Fruit fly (Drosophila melanogaster) whole organism, embryonic: Measurements from ENCODE around the gene CG13457.

Experiments
- Blimp-1 ChIP-seq: fragments of 200-800 bp; sonication (Bioruptor generic); optimal IDR thresholded peaks from 3 replicates; lab custom pipeline; 2018; ENCODE audit warnings: missing biosample characterization, missing genetic modification characterization, mild to moderate bottlenecking, moderate library complexity, missing genetic modification reagents
- CG12155 ChIP-seq: fragments of 200-800 bp; sonication (Bioruptor generic); optimal IDR thresholded peaks from 3 replicates; lab custom pipeline; 2016; ENCODE audit warnings: missing biosample characterization, missing genetic modification characterization
- CG15269 ChIP-seq: fragments of 200-800 bp; sonication (Bioruptor generic); optimal IDR thresholded peaks from 2 replicates; lab custom pipeline; 2018; ENCODE audit warnings: missing biosample characterization, mild to moderate bottlenecking, missing genetic modification characterization, moderate library complexity
- CG15696 ChIP-seq: fragments of 200-800 bp; sonication (Bioruptor generic); optimal IDR thresholded peaks from 2 replicates; lab custom pipeline; 2019; ENCODE audit warnings: missing biosample characterization, mild to moderate bottlenecking, missing genetic modification characterization, moderate library complexity
- CG1603 ChIP-seq: fragments of 200-800 bp; sonication (Bioruptor generic); optimal IDR thresholded peaks from 2 replicates; lab custom pipeline; 2019; ENCODE audit warnings: missing biosample characterization, mild to moderate bottlenecking, missing genetic modification characterization, moderate library complexity
- CG16815 ChIP-seq: fragments of 200-800 bp; sonication (Bioruptor generic); optimal IDR thresholded peaks from 3 replicates; lab custom pipeline; 2017; ENCODE audit warnings: missing biosample characterization, mild to moderate bottlenecking, missing genetic modification characterization
- CG17802 ChIP-seq: fragments of 200-800 bp; sonication (Bioruptor generic); optimal IDR thresholded peaks from 2 replicates; lab custom pipeline; 2018; ENCODE audit warnings: missing biosample characterization, mild to moderate bottlenecking, missing genetic modification characterization, moderate library complexity
- CG2889 ChIP-seq: fragments of 200-800 bp; sonication (Bioruptor generic); IDR thresholded peaks from 3 replicates; pipeline ENCODE4 v1.3.6; 2022; ENCODE audit warnings: missing biosample characterization, missing genetic modification characterization
- CG33213 ChIP-seq: fragments of 200-800 bp; sonication (Bioruptor generic); optimal IDR thresholded peaks from 3 replicates; lab custom pipeline; 2016; ENCODE audit warnings: missing biosample characterization, missing genetic modification characterization
- CG34224 ChIP-seq: fragments of 200-800 bp; sonication (Bioruptor generic); IDR thresholded peaks from 3 replicates; pipeline ENCODE4 v1.3.6; 2022; ENCODE audit warnings: missing biosample characterization, missing genetic modification characterization; ENCODE audit not compliant: partially characterized antibody
- CG6175 ChIP-seq: fragments of 200-800 bp; sonication (Bioruptor generic); IDR thresholded peaks from 3 replicates; pipeline ENCODE4 v1.3.6; 2022; ENCODE audit warnings: missing biosample characterization, missing genetic modification characterization
- CG7963 ChIP-seq: fragments of 200-800 bp; sonication (Bioruptor generic); IDR thresholded peaks from 3 replicates; pipeline ENCODE4 v1.3.6; 2022; ENCODE audit warnings: missing biosample characterization, missing genetic modification characterization; ENCODE audit not compliant: partially characterized antibody
- D19A ChIP-seq: fragments of 200-800 bp; optimal IDR thresholded peaks from 3 replicates; lab custom pipeline; 2019; ENCODE audit warnings: missing biosample characterization, mild to moderate bottlenecking, missing genetic modification characterization, moderate library complexity
- E2f1 ChIP-seq: fragments of 200-800 bp; sonication (Bioruptor generic); IDR thresholded peaks from 2 replicates; pipeline ENCODE4 v1.3.6; 2022; ENCODE audit warnings: missing biosample characterization, missing genetic modification characterization
- Ets65A ChIP-seq: fragments of 200-800 bp; sonication (Bioruptor generic); peaks from one replicate; lab custom pipeline; 2016; ENCODE audit warnings: missing biosample characterization, missing genetic modification characterization
- Fer3 ChIP-seq: fragments of 200-800 bp; sonication (Bioruptor generic); optimal IDR thresholded peaks from 2 replicates; lab custom pipeline; 2018; ENCODE audit warnings: missing biosample characterization, mild to moderate bottlenecking, missing genetic modification characterization, moderate library complexity
- Gsc ChIP-seq: fragments of 200-800 bp; sonication (Bioruptor generic); IDR thresholded peaks from 2 replicates; pipeline ENCODE4 v1.3.6; 2022; ENCODE audit warnings: missing biosample characterization, missing genetic modification characterization
- Meics ChIP-seq: fragments of 200-800 bp; sonication (Bioruptor generic); optimal IDR thresholded peaks from 2 replicates; lab custom pipeline; 2017; ENCODE audit warnings: missing biosample characterization, mild to moderate bottlenecking, missing genetic modification characterization
- Nf-YC ChIP-seq: fragments of 200-800 bp; optimal IDR thresholded peaks from 3 replicates; lab custom pipeline; 2019; ENCODE audit warnings: missing biosample characterization, mild to moderate bottlenecking, missing genetic modification characterization, moderate library complexity
- Ravus ChIP-seq: fragments of 200-800 bp; sonication (Bioruptor generic); IDR thresholded peaks from 2 replicates; pipeline ENCODE4 v1.3.6; 2022; ENCODE audit warnings: missing biosample characterization, missing genetic modification characterization
- TFAM ChIP-seq: fragments of 200-800 bp; sonication (Bioruptor generic); optimal IDR thresholded peaks from 2 replicates; lab custom pipeline; 2017; ENCODE audit warnings: missing biosample characterization, missing genetic modification characterization, inconsistent platforms
- Usf ChIP-seq: fragments of 200-800 bp; sonication (Bioruptor generic); optimal IDR thresholded peaks from 2 replicates; lab custom pipeline; 2017; ENCODE audit warnings: missing genotype, missing biosample characterization, missing genetic modification characterization
- ara ChIP-seq: fragments of 200-800 bp; sonication (Bioruptor generic); IDR thresholded peaks from 2 replicates; pipeline ENCODE4 v1.3.6; 2022; ENCODE audit warnings: missing biosample characterization, missing genetic modification characterization
- cad ChIP-seq: fragments of >200 bp; optimal IDR thresholded peaks from 2 replicates; lab custom pipeline; 2017; ENCODE audit warnings: missing biosample characterization, missing genetic modification characterization
- cg ChIP-seq: fragments of 200-800 bp; sonication (Bioruptor generic); optimal IDR thresholded peaks from 3 replicates; lab custom pipeline; 2019; ENCODE audit warnings: missing biosample characterization, mild to moderate bottlenecking, missing genetic modification characterization, moderate library complexity
- croc ChIP-seq: fragments of 200-800 bp; sonication (Bioruptor generic); conservative IDR thresholded peaks from 3 replicates; pipeline ENCODE4 v1.3.6; 2022; ENCODE audit warnings: missing biosample characterization, missing genetic modification characterization
- en ChIP-seq: fragments of 200-800 bp; sonication (Bioruptor generic); optimal IDR thresholded peaks from 2 replicates; lab custom pipeline; 2016; ENCODE audit warnings: missing biosample characterization, missing genetic modification characterization
- fd3F ChIP-seq: fragments of 200-800 bp; sonication (Bioruptor generic); optimal IDR thresholded peaks from 2 replicates; lab custom pipeline; 2018; ENCODE audit warnings: missing biosample characterization, mild to moderate bottlenecking, missing genetic modification characterization, moderate library complexity
- fd64A ChIP-seq: fragments of 200-800 bp; sonication (Bioruptor generic); optimal IDR thresholded peaks from 3 replicates; lab custom pipeline; 2018; ENCODE audit warnings: missing biosample characterization, mild to moderate bottlenecking, missing genetic modification characterization
- gce ChIP-seq: fragments of 200-800 bp; sonication (Bioruptor generic); IDR thresholded peaks from 3 replicates; pipeline ENCODE4 v1.3.6; 2022; ENCODE audit warnings: missing biosample characterization, missing genetic modification characterization
- gcm2 ChIP-seq: fragments of 200-800 bp; sonication (Bioruptor generic); optimal IDR thresholded peaks from 2 replicates; lab custom pipeline; 2016; ENCODE audit warnings: missing biosample characterization, missing genetic modification characterization
- hbn ChIP-seq: fragments of 200-800 bp; sonication (Bioruptor generic); IDR thresholded peaks from 2 replicates; pipeline ENCODE4 v1.3.6; 2022; ENCODE audit warnings: missing biosample characterization, missing genetic modification characterization; ENCODE audit not compliant: partially characterized antibody
- hth ChIP-seq: fragments of >200 bp; optimal IDR thresholded peaks from 2 replicates; lab custom pipeline; 2017; ENCODE audit warnings: inconsistent platforms
- jigr1 ChIP-seq: fragments of 200-800 bp; sonication (Bioruptor generic); IDR thresholded peaks from 3 replicates; pipeline ENCODE4 v1.3.6; 2022; ENCODE audit warnings: missing biosample characterization, missing genetic modification characterization
- kay ChIP-seq: fragments of 200-800 bp; sonication (Bioruptor generic); optimal IDR thresholded peaks from 2 replicates; lab custom pipeline; 2016; ENCODE audit warnings: missing biosample characterization, missing genetic modification characterization
- onecut ChIP-seq: fragments of 200-800 bp; sonication (Bioruptor generic); IDR thresholded peaks from 2 replicates; pipeline ENCODE4 v1.3.6; 2022; ENCODE audit warnings: missing biosample characterization, missing genetic modification characterization
- org-1 ChIP-seq: fragments of 200-800 bp; sonication (Bioruptor generic); optimal IDR thresholded peaks from 2 replicates; lab custom pipeline; 2017; ENCODE audit warnings: missing biosample characterization, missing genetic modification characterization
- pho ChIP-seq: fragments of 200-800 bp; sonication (Bioruptor generic); optimal IDR thresholded peaks from 2 replicates; lab custom pipeline; 2016; ENCODE audit warnings: missing biosample characterization, missing genetic modification characterization
- slbo ChIP-seq: fragments of 200-800 bp; sonication (Bioruptor generic); IDR thresholded peaks from 2 replicates; pipeline ENCODE4 v1.3.6; 2022; ENCODE audit warnings: missing biosample characterization, missing genetic modification characterization
- sna ChIP-seq: fragments of 200-800 bp; sonication (Bioruptor generic); IDR thresholded peaks from 2 replicates; pipeline ENCODE4 v1.3.6; 2022; ENCODE audit warnings: missing biosample characterization, missing genetic modification characterization; ENCODE audit not compliant: partially characterized antibody
- so ChIP-seq: fragments of 200-800 bp; sonication (Bioruptor generic); IDR thresholded peaks from 3 replicates; pipeline ENCODE4 v1.3.6; 2022; ENCODE audit warnings: missing biosample characterization, missing genetic modification characterization
- sug ChIP-seq: fragments of 200-800 bp; optimal IDR thresholded peaks from 2 replicates; lab custom pipeline; 2019; ENCODE audit warnings: missing biosample characterization, mild to moderate bottlenecking, missing genetic modification characterization, moderate library complexity
- tap ChIP-seq: fragments of 200-800 bp; optimal IDR thresholded peaks from 3 replicates; lab custom pipeline; 2019; ENCODE audit warnings: missing biosample characterization, mild to moderate bottlenecking, missing genetic modification characterization, moderate library complexity
- tio ChIP-seq: fragments of 200-800 bp; sonication (Bioruptor generic); optimal IDR thresholded peaks from 2 replicates; lab custom pipeline; 2017; ENCODE audit warnings: missing biosample characterization, missing genetic modification characterization, inconsistent platforms
- tna ChIP-seq: fragments of 200-800 bp; sonication (Bioruptor generic); IDR thresholded peaks from 2 replicates; pipeline ENCODE4 v1.3.6; 2022; ENCODE audit warnings: missing biosample characterization, missing genetic modification characterization; ENCODE audit not compliant: partially characterized antibody
- twi ChIP-seq: fragments of 200-800 bp; optimal IDR thresholded peaks from 2 replicates; lab custom pipeline; 2019; ENCODE audit warnings: missing biosample characterization, mild to moderate bottlenecking, missing genetic modification characterization, moderate library complexity
- usp ChIP-seq: fragments of >200 bp; optimal IDR thresholded peaks from 2 replicates; lab custom pipeline; 2017; ENCODE audit warnings: missing biosample characterization, missing genetic modification characterization
- vvl ChIP-seq: fragments of 200-800 bp; sonication (Bioruptor generic); IDR thresholded peaks from 2 replicates; pipeline ENCODE4 v1.3.6; 2022; ENCODE audit warnings: missing biosample characterization, missing genetic modification characterization
- wek ChIP-seq: fragments of 200-800 bp; sonication (Bioruptor generic); optimal IDR thresholded peaks from 3 replicates; lab custom pipeline; 2018; ENCODE audit warnings: missing biosample characterization, mild to moderate bottlenecking, missing genetic modification characterization, moderate library complexity

Gene CG13457

dm6 chr3L:15158330-15159114 lies 27.3 kb upstream of the CG13457 start, which contains the start of the genes Msh6 and Prp31 (continued):
- TF ChIP-seq usp (GFP tag; lab: Kevin White, UChicago) = no peak
- TF ChIP-seq TFAM (GFP tag; lab: Kevin White, UChicago) = no peak
- peak; percentile 72 for TF ChIP-seq twi (tag; lab: Kevin White, UChicago)
- peak; percentile 22; the same call in 1 of the 2 replicates for TF ChIP-seq onecut (GFP tag; lab: Robert Waterston, UW)
- no peak for TF ChIP-seq CG6175
- 0 out of 3 replicates have a peak, but pooled peaks have one; percentile 35 for TF ChIP-seq CG2889
- TF ChIP-seq E2f1 (GFP tag; lab: Robert Waterston, UW) = peak; percentile 29; the same call in 1 of the 2 replicates
- TF ChIP-seq gce (GFP tag; lab: Robert Waterston, UW) = no peak
- no peak for TF ChIP-seq hbn
- 0 out of 3 replicates have a peak, but pooled peaks have one; percentile 47 for TF ChIP-seq so (GFP tag; lab: Robert Waterston, UW)
- peak; percentile 79 for TF ChIP-seq slbo (GFP tag; lab: Robert Waterston, UW)
- peak; percentile 70 for TF ChIP-seq CG15269 (tag; lab: Kevin White, UChicago)
- no peak for TF ChIP-seq org-1 (GFP tag; lab: Kevin White, UChicago)
- peak; percentile 35 for TF ChIP-seq CG1603 (tag; lab: Kevin White, UChicago)
- peak; percentile 80 for TF ChIP-seq Ets65A
- TF ChIP-seq Fer3 (tag; lab: Kevin White, UChicago) = peak; percentile 73
- no peak for TF ChIP-seq gcm2 (GFP tag; lab: Kevin White, UChicago)
- TF ChIP-seq tio (GFP tag; lab: Kevin White, UChicago) = no peak
- no peak for TF ChIP-seq tna (GFP tag; lab: Robert Waterston, UW)
- TF ChIP-seq Ravus (GFP tag; lab: Robert Waterston, UW) = no peak
- peak; percentile 65 for TF ChIP-seq Usf
- TF ChIP-seq tap (tag; lab: Kevin White, UChicago) = peak; percentile 40
- peak; percentile 75 for TF ChIP-seq sug (tag; lab: Kevin White, UChicago)
- TF ChIP-seq kay (GFP tag; lab: Kevin White, UChicago) = no peak
- no peak for TF ChIP-seq cad (GFP tag; lab: Kevin White, UChicago)
- TF ChIP-seq CG7963 (GFP tag; lab: Robert Waterston, UW) = no peak
- TF ChIP-seq CG34224 (GFP tag; lab: Robert Waterston, UW) = no peak
- TF ChIP-seq CG12155 (GFP tag; lab: Kevin White, UChicago) = peak; percentile 69
- peak; percentile 86 for TF ChIP-seq wek (GFP tag; lab: Kevin White, UChicago)
- TF ChIP-seq CG33213 (GFP tag; lab: Kevin White, UChicago) = no peak
- TF ChIP-seq en (GFP tag; lab: Kevin White, UChicago) = no peak
- no peak for TF ChIP-seq Nf-YC (tag; lab: Kevin White, UChicago)
- peak; percentile 60 for TF ChIP-seq croc
- TF ChIP-seq CG15696 (tag; lab: Kevin White, UChicago) = peak; percentile 75
- peak; percentile 49 for TF ChIP-seq D19A (tag; lab: Kevin White, UChicago)
- TF ChIP-seq cg (GFP tag; lab: Kevin White, UChicago) = no peak
- TF ChIP-seq vvl = peak; percentile 32; the same call in 1 of the 2 replicates
- peak; percentile 80 for TF ChIP-seq pho (GFP tag; lab: Kevin White, UChicago)
- peak; percentile 58 for TF ChIP-seq CG17802 (tag; lab: Kevin White, UChicago)
- peak; percentile 23; the same call in 1 of the 2 replicates for TF ChIP-seq ara (GFP tag; lab: Robert Waterston, UW)
- TF ChIP-seq Gsc = no peak
- TF ChIP-seq CG16815 = peak; percentile 74
- TF ChIP-seq fd3F (GFP tag; lab: Kevin White, UChicago) = peak; percentile 73
- TF ChIP-seq jigr1 (GFP tag; lab: Robert Waterston, UW) = no peak; the same call in 2 of the 3 replicates
- no peak for TF ChIP-seq hth (lab: Kevin White, UChicago)
- no peak for TF ChIP-seq sna (GFP tag; lab: Robert Waterston, UW)
- no peak for TF ChIP-seq fd64A (GFP tag; lab: Kevin White, UChicago)
- peak; percentile 91 for TF ChIP-seq Meics (GFP tag; lab: Kevin White, UChicago)
- peak; percentile 54 for TF ChIP-seq Blimp-1
